Worm (Caenorhabditis elegans): ENCODE data around the gene vps-11.
A peak's percentile ranks its signal among the peaks of the same experiment; 100 is the strongest.

The vps-11 gene

DNA sequence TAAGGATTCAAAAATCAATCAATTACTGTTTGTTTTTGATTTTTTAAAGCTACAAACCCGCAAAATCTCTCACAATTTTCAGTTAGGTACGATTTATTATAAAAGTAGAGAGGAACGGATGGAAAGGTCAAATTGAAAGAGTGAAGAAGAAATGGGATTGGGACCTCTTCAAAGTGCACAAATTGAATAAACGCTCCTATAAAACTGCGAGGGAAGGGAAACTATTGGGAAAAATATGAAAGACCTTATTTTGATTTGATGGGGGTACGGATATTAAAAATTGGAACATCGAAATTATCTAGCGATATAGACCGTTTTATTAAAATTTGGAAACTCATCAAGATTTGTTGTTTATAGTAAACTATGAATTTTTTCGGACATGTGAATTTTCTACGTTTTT, 26.5 kb downstream of the vps-11 start:
- TF ChIP-seq B0035.1 (tag; optimal IDR thresholded peaks at IDR 0.05) (no peak), rpc-1 (optimal IDR thresholded peaks at IDR 0.05) (no peak), rpc-1 (tag; optimal IDR thresholded peaks at IDR 0.05) (no peak), egl-44 (GFP tag; IDR thresholded peaks at IDR 0.05) (no peak), attf-6 (GFP tag; IDR thresholded peaks at IDR 0.05) (no peak), madf-8 (GFP tag; conservative IDR thresholded peaks at IDR 0.05) (no peak), ceh-100 (GFP tag; IDR thresholded peaks at IDR 0.05) (no peak)

ce11 chrII:10765238-10765637, 28.1 kb downstream of the vps-11 start:
- TF ChIP-seq B0019.2 (GFP tag; conservative IDR thresholded peaks at IDR 0.05) (no peak), K11D2.4 (GFP tag; IDR thresholded peaks at IDR 0.05) (no peak), ztf-6 (GFP tag; IDR thresholded peaks at IDR 0.05) (no peak), akir-1 (GFP tag; optimal IDR thresholded peaks at IDR 0.05) (no peak), nhr-27 (tag; optimal IDR thresholded peaks at IDR 0.05) (no peak), xnd-1 (tag; optimal IDR thresholded peaks at IDR 0.05) (no peak), ztf-22 (GFP tag; optimal IDR thresholded peaks at IDR 0.05) (no peak), attf-6 (GFP tag; IDR thresholded peaks at IDR 0.05) (no peak), Y56A3A.18 (GFP tag; IDR thresholded peaks at IDR 0.05) (no peak), lag-1 (GFP tag; IDR thresholded peaks at IDR 0.05) (no peak), lin-40 (tag; optimal IDR thresholded peaks at IDR 0.05) (no peak), sptf-2 (GFP tag; optimal IDR thresholded peaks at IDR 0.05) (no peak), B0261.1 (tag; optimal IDR thresholded peaks at IDR 0.05) (no peak), let-607 (tag; optimal IDR thresholded peaks at IDR 0.05) (no peak), F37B4.10 (GFP tag; IDR thresholded peaks at IDR 0.05) (no peak), F33H1.4 (GFP tag; IDR thresholded peaks at IDR 0.05) (no peak), attf-3 (GFP tag; conservative IDR thresholded peaks at IDR 0.05) (no peak)

- TF ChIP-seq fkh-3 (tag; optimal IDR thresholded peaks at IDR 0.05) = no peak
- TF ChIP-seq zfh-2 (GFP tag; conservative IDR thresholded peaks at IDR 0.05) = peak; percentile 48; the same call in 1 of the 2 replicates
Measured at ce11 chrII:10761653-10762052, 31.6 kb downstream of the vps-11 start.

ce11 chrII:10760801-10761200, 32.5 kb downstream of the vps-11 start:
- TF ChIP-seq unc-62 (GFP tag; optimal IDR thresholded peaks at IDR 0.05) (no peak), athp-1 (tag; optimal IDR thresholded peaks at IDR 0.05) (no peak), ztf-26 (tag; optimal IDR thresholded peaks at IDR 0.05) (no peak), nhr-120 (GFP tag; IDR thresholded peaks at IDR 0.05) (no peak), ztf-28 (GFP tag; IDR thresholded peaks at IDR 0.05) (no peak), ama-1 (optimal IDR thresholded peaks at IDR 0.05) (no peak), ama-1 (GFP tag; optimal IDR thresholded peaks at IDR 0.05) (no peak), Y53G8AR.9 (GFP tag; conservative IDR thresholded peaks at IDR 0.05) (no peak), F57C9.4 (tag; optimal IDR thresholded peaks at IDR 0.05) (no peak), dpff-1 (tag; optimal IDR thresholded peaks at IDR 0.05) (no peak), mcd-1 (GFP tag; IDR thresholded peaks at IDR 0.05) (no peak), chd-7 (tag; optimal IDR thresholded peaks at IDR 0.05) (no peak), K12H6.12 (tag; optimal IDR thresholded peaks at IDR 0.05) (no peak)
